Fruit fly (Drosophila melanogaster) whole organism, wandering third instar larva: ENCODE measurements around the gene CG31817.
A peak's percentile ranks its signal among the peaks of the same experiment; 100 is the strongest.

ENCODE experiments used
- Abd-B ChIP-seq: fragments of >200 bp; optimal IDR thresholded peaks from 2 replicates; lab custom pipeline; 2017; ENCODE audit warnings: missing biosample characterization, missing genetic modification characterization
- CG9705 ChIP-seq: fragments of 200-800 bp; sonication (Bioruptor generic); optimal IDR thresholded peaks from 2 replicates; lab custom pipeline; 2018; ENCODE audit warnings: missing biosample characterization, mild to moderate bottlenecking, missing genetic modification characterization
- CrebA ChIP-seq: fragments of 200-800 bp; sonication (Bioruptor generic); optimal IDR thresholded peaks from 2 replicates; lab custom pipeline; 2016; ENCODE audit warnings: missing biosample characterization, mild to moderate bottlenecking, missing genetic modification characterization, borderline replicate concordance
- Dfd ChIP-seq: fragments of >200 bp; optimal IDR thresholded peaks from 2 replicates; lab custom pipeline; 2017; ENCODE audit warnings: missing biosample characterization, missing genetic modification characterization
- Dif ChIP-seq: fragments of 200-275, 200-300 bp; sonication (Bioruptor generic); optimal IDR thresholded peaks from 2 replicates; lab custom pipeline; 2018; ENCODE audit warnings: missing biosample characterization, missing genetic modification characterization; ENCODE audit not compliant: partially characterized antibody
- GATAd ChIP-seq: sonication (Bioruptor generic); optimal IDR thresholded peaks from 2 replicates; lab custom pipeline; 2016; ENCODE audit warnings: missing biosample characterization, missing genetic modification characterization
- HLH106 ChIP-seq: fragments of 200-800 bp; optimal IDR thresholded peaks from 3 replicates; lab custom pipeline; 2019; ENCODE audit warnings: missing biosample characterization, mild to moderate bottlenecking, missing genetic modification characterization, moderate library complexity
- Hnf4 ChIP-seq: fragments of 200-800 bp; sonication (Bioruptor generic); optimal IDR thresholded peaks from 2 replicates; lab custom pipeline; 2016; ENCODE audit warnings: missing biosample characterization, mild to moderate bottlenecking, missing genetic modification characterization
- Jra ChIP-seq: sonication (Bioruptor generic); optimal IDR thresholded peaks from 2 replicates; lab custom pipeline; 2016; ENCODE audit warnings: missing biosample characterization, missing genetic modification characterization
- Myc ChIP-seq: fragments of >200 bp; optimal IDR thresholded peaks from 2 replicates; lab custom pipeline; 2017
- N ChIP-seq: fragments of >200 bp; optimal IDR thresholded peaks from 2 replicates; lab custom pipeline; 2018; ENCODE audit warnings: missing biosample characterization, missing external identifiers, missing genetic modification characterization
- OdsH ChIP-seq: fragments of 200-800 bp; sonication (Bioruptor generic); optimal IDR thresholded peaks from 2 replicates; lab custom pipeline; 2016; ENCODE audit warnings: missing biosample characterization, mild to moderate bottlenecking, missing genetic modification characterization
- Rel ChIP-seq, 2 experiments: fragments of 200-800 bp; sonication (Bioruptor generic) in 1 of 2; optimal IDR thresholded peaks; 2 replicates in 1 of 2; 3 replicates in 1 of 2; lab custom pipeline; 2016 to 2019; ENCODE audit warnings: mild to moderate bottlenecking in 2 of 2, missing biosample characterization in 2 of 2, missing genetic modification characterization in 2 of 2, moderate library complexity in 1 of 2
- Sp1 ChIP-seq: fragments of 200-800 bp; sonication (Bioruptor generic); optimal IDR thresholded peaks from 3 replicates; lab custom pipeline; 2019; ENCODE audit warnings: missing biosample characterization, mild to moderate bottlenecking, missing genetic modification characterization, moderate library complexity
- Vsx2 ChIP-seq: fragments of 200-300, 225-300 bp; sonication (Bioruptor generic); optimal IDR thresholded peaks from 2 replicates; lab custom pipeline; 2018; ENCODE audit warnings: missing biosample characterization, missing genetic modification characterization; ENCODE audit not compliant: partially characterized antibody
- br ChIP-seq: fragments of 200-800 bp; sonication (Bioruptor generic); optimal IDR thresholded peaks from 2 replicates; lab custom pipeline; 2016; ENCODE audit warnings: missing biosample characterization, missing genetic modification characterization
- brk ChIP-seq: fragments of 200-800 bp; sonication (Bioruptor generic); optimal IDR thresholded peaks from 2 replicates; lab custom pipeline; 2016; ENCODE audit warnings: missing biosample characterization, mild to moderate bottlenecking, missing genetic modification characterization
- dmrt93B ChIP-seq: fragments of 200-800 bp; sonication (Bioruptor generic); optimal IDR thresholded peaks from 2 replicates; lab custom pipeline; 2018; ENCODE audit warnings: missing biosample characterization, mild to moderate bottlenecking, missing genetic modification characterization
- dsf ChIP-seq: sonication (Bioruptor generic); optimal IDR thresholded peaks from 2 replicates; lab custom pipeline; 2016; ENCODE audit warnings: missing biosample characterization, missing genetic modification characterization, borderline replicate concordance
- ey ChIP-seq: fragments of 200-800 bp; sonication (Bioruptor generic); optimal IDR thresholded peaks from 2 replicates; lab custom pipeline; 2016; ENCODE audit warnings: missing biosample characterization, missing genetic modification characterization
- foxo ChIP-seq, 2 experiments: fragments of 200-800 bp; sonication (Bioruptor generic); optimal IDR thresholded peaks; 2 replicates in 1 of 2; 3 replicates in 1 of 2; lab custom pipeline; 2016 to 2017; ENCODE audit warnings: missing biosample characterization in 2 of 2, missing genetic modification characterization in 2 of 2
- fru ChIP-seq: fragments of 200-800 bp; sonication (Bioruptor generic); optimal IDR thresholded peaks from 3 replicates; lab custom pipeline; 2016; ENCODE audit warnings: missing biosample characterization, mild to moderate bottlenecking, missing genetic modification characterization
- jim ChIP-seq: fragments of 175-275, 200-325 bp; sonication (Bioruptor generic); optimal IDR thresholded peaks from 2 replicates; lab custom pipeline; 2016; ENCODE audit warnings: missing biosample characterization, mild to moderate bottlenecking, missing genetic modification characterization
- lola ChIP-seq: fragments of >200 bp; optimal IDR thresholded peaks from 2 replicates; lab custom pipeline; 2017; ENCODE audit warnings: missing biosample characterization, missing genetic modification characterization
- pan ChIP-seq: fragments of >200 bp; optimal IDR thresholded peaks from 2 replicates; lab custom pipeline; 2017
- psq ChIP-seq: fragments of 200-800 bp; sonication (Bioruptor generic); optimal IDR thresholded peaks from 3 replicates; lab custom pipeline; 2017; ENCODE audit warnings: missing biosample characterization, mild to moderate bottlenecking, missing genetic modification characterization, moderate library complexity
- rgr ChIP-seq: fragments of 200-800 bp; sonication (Bioruptor generic); optimal IDR thresholded peaks from 3 replicates; lab custom pipeline; 2016; ENCODE audit warnings: missing biosample characterization, mild to moderate bottlenecking, missing genetic modification characterization
- sage ChIP-seq: fragments of 200-800 bp; sonication (Bioruptor generic); optimal IDR thresholded peaks from 2 replicates; lab custom pipeline; 2016; ENCODE audit warnings: missing biosample characterization, mild to moderate bottlenecking, missing genetic modification characterization
- sv ChIP-seq: fragments of 200-800 bp; sonication (Bioruptor generic); optimal IDR thresholded peaks from 3 replicates; lab custom pipeline; 2016; ENCODE audit warnings: missing biosample characterization, missing genetic modification characterization
- usp ChIP-seq: fragments of >200 bp; optimal IDR thresholded peaks from 2 replicates; lab custom pipeline; 2017; ENCODE audit warnings: missing biosample characterization, missing genetic modification characterization
- woc ChIP-seq: sonication (Bioruptor generic); optimal IDR thresholded peaks from 2 replicates; lab custom pipeline; 2016; ENCODE audit warnings: missing biosample characterization, mild to moderate bottlenecking, missing genetic modification characterization

The CG31817 gene

DNA sequence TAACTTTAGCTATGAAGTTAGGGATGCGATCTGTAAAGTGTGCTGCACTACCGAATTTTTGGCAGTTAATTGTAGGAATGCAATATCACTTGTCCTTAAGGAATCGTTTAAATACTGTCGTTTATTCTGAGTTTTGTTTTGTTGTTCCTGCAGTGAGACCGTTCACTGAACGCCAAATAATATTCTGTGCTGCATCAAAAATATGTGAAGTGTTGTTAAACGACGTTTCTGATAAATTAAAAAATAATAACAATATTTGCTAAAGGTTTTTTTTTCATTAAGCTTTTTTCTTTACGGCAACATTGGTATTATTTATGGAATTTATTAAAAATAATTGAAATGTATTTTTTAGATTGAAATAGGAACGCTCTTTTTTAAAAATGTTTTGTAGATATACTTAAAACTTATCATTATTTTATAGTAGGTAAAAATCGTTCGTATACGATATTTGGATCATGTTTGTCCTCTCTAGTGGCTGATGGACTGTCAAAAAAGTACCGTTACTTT, 34.9 kb downstream of the CG31817 start, which contains the start of gene GMF (continued):
- TF ChIP-seq pan (lab: Kevin White, UChicago) (no peak), Jra (GFP tag; lab: Kevin White, UChicago) (peak; percentile 67), brk (GFP tag; lab: Kevin White, UChicago) (no peak), Myc (lab: Kevin White, UChicago) (no peak), jim (GFP tag; lab: Kevin White, UChicago) (no peak), CrebA (no peak), Abd-B (GFP tag; lab: Kevin White, UChicago) (no peak), lola (no peak), GATAd (no peak), sage (GFP tag; lab: Kevin White, UChicago) (no peak), Rel (GFP tag; optimal IDR thresholded peaks at IDR 0.05; lab: Kevin White, UChicago) (no peak), Rel (tag; optimal IDR thresholded peaks at IDR 0.05; lab: Kevin White, UChicago) (peak; percentile 20), OdsH (GFP tag; lab: Kevin White, UChicago) (no peak), Vsx2 (GFP tag; lab: Kevin White, UChicago) (no peak)

DNA sequence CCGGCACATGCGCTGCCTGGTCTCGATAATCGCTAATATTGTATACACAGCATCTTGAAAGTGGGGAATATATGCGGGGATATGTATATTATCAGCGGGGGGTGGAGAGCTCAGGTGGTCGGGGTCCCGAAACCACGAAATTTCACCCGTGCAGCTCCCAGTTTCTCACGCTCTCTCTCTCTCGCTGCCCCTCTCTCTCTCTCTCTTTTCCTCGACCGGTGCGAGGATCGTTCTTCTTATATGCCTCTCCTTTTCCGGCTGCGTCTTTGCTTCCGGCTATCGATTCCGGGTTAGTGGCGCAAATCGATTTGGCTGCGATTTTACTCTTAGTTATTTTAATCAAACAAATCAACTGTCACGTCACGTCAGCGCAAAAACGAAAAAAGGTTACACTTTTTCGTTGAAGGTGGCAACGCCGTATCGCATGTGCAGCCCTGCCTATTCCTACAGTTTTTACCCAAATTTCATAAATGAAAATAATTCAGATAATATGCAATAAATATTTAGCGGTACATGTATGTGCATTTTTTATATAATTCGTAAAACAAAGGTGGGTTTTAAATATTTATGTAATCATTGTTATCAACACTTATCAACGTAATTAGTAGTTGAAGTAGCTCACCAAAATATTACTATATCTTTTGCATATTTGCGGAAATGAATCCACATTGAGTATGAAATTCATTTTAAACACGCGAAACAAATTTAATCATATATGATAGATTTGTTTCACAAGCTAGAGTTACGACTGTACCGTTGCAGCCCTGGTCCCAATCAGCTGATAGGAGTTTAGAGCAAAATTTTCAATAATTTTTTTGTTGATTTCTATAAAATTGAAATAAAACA, 38.0 kb downstream of the CG31817 start, which contains the start of the genes heix and CG17328:
TSS of gene heix (minus strand) at position 393 of the 846 bp plus-strand sequence.
TSS of gene CG17328 (plus strand) at position 478 of the 846 bp plus-strand sequence.
- TF ChIP-seq woc (GFP tag; lab: Kevin White, UChicago) (peak; percentile 83), psq (GFP tag; lab: Kevin White, UChicago) (peak; percentile 59), Hnf4 (peak; percentile 67), Dfd (GFP tag; lab: Kevin White, UChicago) (no peak), HLH106 (tag; lab: Kevin White, UChicago) (peak; percentile 81), Jra (GFP tag; lab: Kevin White, UChicago) (peak; percentile 20), Sp1 (GFP tag; lab: Kevin White, UChicago) (peak; percentile 74), fru (no peak), OdsH (GFP tag; lab: Kevin White, UChicago) (peak; percentile 66), rgr (peak; percentile 74), CG9705 (GFP tag; lab: Kevin White, UChicago) (peak; percentile 69), foxo (GFP tag; optimal IDR thresholded peaks at IDR 0.05; lab: Kevin White, UChicago) (peak in 1 of 2 experiments; percentile 81), dmrt93B (GFP tag; lab: Kevin White, UChicago) (no peak), sv (GFP tag; lab: Kevin White, UChicago) (peak; percentile 66), usp (no peak), dsf (GFP tag; lab: Kevin White, UChicago) (peak; percentile 31), ey (GFP tag; lab: Kevin White, UChicago) (peak; percentile 66), N (GFP tag; lab: Kevin White, UChicago) (no peak), Dif (GFP tag; lab: Kevin White, UChicago) (peak; percentile 6), Rel (GFP tag; optimal IDR thresholded peaks at IDR 0.05; lab: Kevin White, UChicago) (no peak), Rel (tag; optimal IDR thresholded peaks at IDR 0.05; lab: Kevin White, UChicago) (peak; percentile 19)

DNA sequence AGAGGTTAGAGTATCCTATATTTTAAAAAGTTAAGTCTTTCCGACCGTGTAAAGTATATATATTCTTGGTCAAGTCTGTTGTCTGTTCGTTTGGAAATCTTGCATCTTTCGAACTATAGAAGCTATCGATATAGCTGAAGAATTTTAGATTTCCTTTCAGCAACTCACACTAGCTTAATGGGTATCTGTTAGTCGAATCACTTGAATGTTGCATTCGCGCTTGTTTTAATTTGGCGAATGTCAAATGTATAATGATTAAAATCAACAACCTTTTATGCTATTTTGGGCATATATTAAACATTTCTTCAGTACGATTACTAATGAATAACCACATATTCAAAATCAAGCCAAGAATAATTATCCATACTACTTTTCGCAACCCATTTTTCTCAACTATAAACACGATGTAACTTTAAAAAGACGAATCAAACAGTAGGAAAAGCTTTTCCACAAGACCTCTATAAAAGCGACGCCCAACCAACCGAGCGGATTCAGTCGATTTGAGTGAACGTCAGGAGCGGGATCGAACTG, 43.9 kb downstream of the CG31817 start, which contains the start of gene Cyp303a1:
TSS of gene Cyp303a1 (plus strand) at position 481 of the 531 bp plus-strand sequence.
- no peak for TF ChIP-seq dmrt93B (GFP tag; lab: Kevin White, UChicago)
- no peak for TF ChIP-seq Hnf4
- TF ChIP-seq CG9705 (GFP tag; lab: Kevin White, UChicago) = no peak
- TF ChIP-seq CrebA = no peak
- TF ChIP-seq Dif (GFP tag; lab: Kevin White, UChicago) = no peak
- TF ChIP-seq rgr = no peak
- no peak for TF ChIP-seq br
- TF ChIP-seq ey (GFP tag; lab: Kevin White, UChicago) = no peak
- no peak for TF ChIP-seq brk (GFP tag; lab: Kevin White, UChicago)
- TF ChIP-seq Jra (GFP tag; lab: Kevin White, UChicago) = no peak
- no peak for TF ChIP-seq N (GFP tag; lab: Kevin White, UChicago)
- no peak for TF ChIP-seq woc (GFP tag; lab: Kevin White, UChicago)
- no peak for TF ChIP-seq sage (GFP tag; lab: Kevin White, UChicago)
- TF ChIP-seq sv (GFP tag; lab: Kevin White, UChicago) = no peak
